Fruit fly (Drosophila melanogaster) whole organism, embryonic: ENCODE results near the gene CG10993.
A peak's percentile ranks its signal among the peaks of the same experiment; 100 is the strongest.

Experiments
- Asciz ChIP-seq: fragments of 200-800 bp; sonication (Bioruptor generic); optimal IDR thresholded peaks from 2 replicates; lab custom pipeline; 2017; ENCODE audit warnings: missing biosample characterization, mild to moderate bottlenecking, missing genetic modification characterization, missing genetic modification reagents
- Awh ChIP-seq: fragments of 200-800 bp; sonication (Bioruptor generic); IDR thresholded peaks from 2 replicates; pipeline ENCODE4, ENCODE4 v1.3.6; 2022; ENCODE audit warnings: missing biosample characterization, missing genetic modification characterization
- B-H1 ChIP-seq: fragments of 200-800 bp; sonication (Bioruptor generic); IDR thresholded peaks from 3 replicates; pipeline ENCODE4 v1.3.6; 2022; ENCODE audit warnings: missing biosample characterization, missing genetic modification characterization
- CG10209 ChIP-seq: fragments of 200-800 bp; sonication (Bioruptor generic); optimal IDR thresholded peaks from 3 replicates; lab custom pipeline; 2017; ENCODE audit warnings: missing biosample characterization, mild to moderate bottlenecking, missing genetic modification characterization, missing genetic modification reagents
- CG10979 ChIP-seq: fragments of 200-800 bp; sonication (Bioruptor generic); optimal IDR thresholded peaks from 2 replicates; lab custom pipeline; 2018; ENCODE audit warnings: missing biosample characterization, mild to moderate bottlenecking, missing genetic modification characterization, moderate library complexity
- CG12104 ChIP-seq: fragments of 200-800 bp; sonication (Bioruptor generic); optimal IDR thresholded peaks from 3 replicates; lab custom pipeline; 2016; ENCODE audit warnings: missing biosample characterization, missing genetic modification characterization
- CG1233 ChIP-seq: fragments of 200-800 bp; sonication (Bioruptor generic); optimal IDR thresholded peaks from 4 replicates; lab custom pipeline; 2018; ENCODE audit warnings: missing biosample characterization, mild to moderate bottlenecking, missing genetic modification characterization
- CG13775 ChIP-seq: fragments of 200-800 bp; sonication (Bioruptor generic); optimal IDR thresholded peaks from 3 replicates; lab custom pipeline; 2017; ENCODE audit warnings: missing biosample characterization, mild to moderate bottlenecking, missing genetic modification characterization
- CG15269 ChIP-seq: fragments of 200-800 bp; sonication (Bioruptor generic); optimal IDR thresholded peaks from 2 replicates; lab custom pipeline; 2018; ENCODE audit warnings: missing biosample characterization, mild to moderate bottlenecking, missing genetic modification characterization, moderate library complexity
- CG17568 ChIP-seq: fragments of 200-800 bp; sonication (Bioruptor generic); optimal IDR thresholded peaks from 2 replicates; lab custom pipeline; 2018; ENCODE audit warnings: missing biosample characterization, mild to moderate bottlenecking, missing genetic modification characterization, moderate library complexity
- CG18619 ChIP-seq: fragments of 200-800 bp; sonication (Bioruptor generic); optimal IDR thresholded peaks from 3 replicates; lab custom pipeline; 2017; ENCODE audit warnings: missing biosample characterization, mild to moderate bottlenecking, missing genetic modification characterization
- CG2120 ChIP-seq: fragments of 200-800 bp; sonication (Bioruptor generic); optimal IDR thresholded peaks from 3 replicates; lab custom pipeline; 2016; ENCODE audit warnings: missing biosample characterization, missing genetic modification characterization
- CG2712 ChIP-seq: fragments of 200-800 bp; optimal IDR thresholded peaks from 3 replicates; lab custom pipeline; 2019; ENCODE audit warnings: missing biosample characterization, mild to moderate bottlenecking, missing genetic modification characterization, moderate library complexity
- CG30020 ChIP-seq: fragments of 200-800 bp; optimal IDR thresholded peaks from 2 replicates; lab custom pipeline; 2019; ENCODE audit warnings: missing biosample characterization, mild to moderate bottlenecking, missing genetic modification characterization, moderate library complexity
- CG30403 ChIP-seq: fragments of 200-800 bp; sonication (Bioruptor generic); optimal IDR thresholded peaks from 3 replicates; lab custom pipeline; 2016; ENCODE audit warnings: missing biosample characterization, missing genetic modification characterization
- CG31441 ChIP-seq: fragments of 200-800 bp; sonication (Bioruptor generic); IDR thresholded peaks from 2 replicates; pipeline ENCODE4 v1.3.6; 2022; ENCODE audit warnings: missing biosample characterization, missing genetic modification characterization
- CG3407 ChIP-seq: fragments of 200-800 bp; sonication (Bioruptor generic); optimal IDR thresholded peaks from 2 replicates; lab custom pipeline; 2018; ENCODE audit warnings: missing biosample characterization, mild to moderate bottlenecking, missing genetic modification characterization
- CG3726 ChIP-seq: fragments of 200-800 bp; sonication (Bioruptor generic); IDR thresholded peaks from 3 replicates; pipeline ENCODE4, ENCODE4 v1.3.6; 2022; ENCODE audit warnings: missing biosample characterization, missing genetic modification characterization
- CG6689 ChIP-seq: fragments of 200-800 bp; sonication (Bioruptor generic); IDR thresholded peaks from 2 replicates; pipeline ENCODE4 v1.3.6; 2022; ENCODE audit warnings: missing biosample characterization, missing genetic modification characterization
- CG7556 ChIP-seq: fragments of 200-800 bp; sonication (Bioruptor generic); optimal IDR thresholded peaks from 2 replicates; lab custom pipeline; 2017; ENCODE audit warnings: missing biosample characterization, mild to moderate bottlenecking, missing genetic modification characterization
- CG7963 ChIP-seq: fragments of 200-800 bp; sonication (Bioruptor generic); IDR thresholded peaks from 3 replicates; pipeline ENCODE4 v1.3.6; 2022; ENCODE audit warnings: missing biosample characterization, missing genetic modification characterization; ENCODE audit not compliant: partially characterized antibody
- CG8290 ChIP-seq, 3 experiments: fragments of 200-800 bp; sonication (Bioruptor generic); optimal IDR thresholded peaks; 2 replicates each; lab custom pipeline; 2016 to 2019; ENCODE audit warnings: missing biosample characterization in 3 of 3, missing genetic modification characterization in 3 of 3, mild to moderate bottlenecking in 2 of 3, moderate library complexity in 1 of 3
- CG8388 ChIP-seq: fragments of 200-800 bp; sonication (Bioruptor generic); optimal IDR thresholded peaks from 2 replicates; lab custom pipeline; 2019; ENCODE audit warnings: missing biosample characterization, mild to moderate bottlenecking, missing genetic modification characterization, moderate library complexity
- CG9437 ChIP-seq: fragments of 200-800 bp; sonication (Bioruptor generic); optimal IDR thresholded peaks from 2 replicates; lab custom pipeline; 2018; ENCODE audit warnings: missing biosample characterization, mild to moderate bottlenecking, missing genetic modification characterization
- Drgx ChIP-seq: fragments of 200-800 bp; sonication (Bioruptor generic); IDR thresholded peaks from 2 replicates; pipeline ENCODE4 v1.3.6; 2022; ENCODE audit warnings: missing biosample characterization, missing genetic modification characterization
- Eip74EF ChIP-seq, 2 experiments: fragments of 200-800 bp in 1 of 2; fragments of >200 bp in 1 of 2; sonication (Bioruptor generic) in 1 of 2; optimal IDR thresholded peaks; 2 replicates each; lab custom pipeline; 2017 to 2019; ENCODE audit warnings: missing biosample characterization in 2 of 2, missing genetic modification characterization in 2 of 2, mild to moderate bottlenecking in 1 of 2, moderate library complexity in 1 of 2
- Ets65A ChIP-seq: fragments of 200-800 bp; sonication (Bioruptor generic); peaks from one replicate; lab custom pipeline; 2016; ENCODE audit warnings: missing biosample characterization, missing genetic modification characterization
- Hand ChIP-seq: fragments of 200-800 bp; sonication (Bioruptor generic); optimal IDR thresholded peaks from 2 replicates; lab custom pipeline; 2017; ENCODE audit warnings: mild to moderate bottlenecking, missing biosample characterization, missing genetic modification reagents, missing genetic modification characterization
- Meics ChIP-seq: fragments of 200-800 bp; sonication (Bioruptor generic); optimal IDR thresholded peaks from 2 replicates; lab custom pipeline; 2017; ENCODE audit warnings: missing biosample characterization, mild to moderate bottlenecking, missing genetic modification characterization
- Mrtf ChIP-seq: fragments of 200-800 bp; sonication (Bioruptor generic); IDR thresholded peaks from 3 replicates; pipeline ENCODE4 v1.3.6; 2022; ENCODE audit warnings: missing biosample characterization, missing genetic modification characterization
- PHDP ChIP-seq: fragments of 200-800 bp; sonication (Bioruptor generic); optimal IDR thresholded peaks from 3 replicates; lab custom pipeline; 2018; ENCODE audit warnings: missing biosample characterization, mild to moderate bottlenecking, missing genetic modification characterization, moderate library complexity
- Rfx ChIP-seq: fragments of 200-800 bp; sonication (Bioruptor generic); IDR thresholded peaks from 2 replicates; pipeline ENCODE4 v1.3.6; 2022; ENCODE audit warnings: missing biosample characterization, missing genetic modification characterization
- Scr ChIP-seq: fragments of 200-800 bp; sonication (Bioruptor generic); IDR thresholded peaks from 2 replicates; pipeline ENCODE4 v1.3.6; 2022; ENCODE audit warnings: missing biosample characterization, missing genetic modification characterization; ENCODE audit not compliant: partially characterized antibody
- Sox102F ChIP-seq: fragments of 200-800 bp; sonication (Bioruptor generic); optimal IDR thresholded peaks from 2 replicates; lab custom pipeline; 2018; ENCODE audit warnings: missing biosample characterization, mild to moderate bottlenecking, missing genetic modification characterization, moderate library complexity
- ara ChIP-seq: fragments of 200-800 bp; sonication (Bioruptor generic); IDR thresholded peaks from 2 replicates; pipeline ENCODE4 v1.3.6; 2022; ENCODE audit warnings: missing biosample characterization, missing genetic modification characterization
- bab2 ChIP-seq: fragments of 200-800 bp; sonication (Bioruptor generic); optimal IDR thresholded peaks from 2 replicates; lab custom pipeline; 2016; ENCODE audit warnings: missing biosample characterization, missing genetic modification characterization
- chif ChIP-seq, 2 experiments: fragments of 200-800 bp; sonication (Bioruptor generic); optimal IDR thresholded peaks; 3 replicates each; lab custom pipeline; 2016; ENCODE audit warnings: missing biosample characterization in 2 of 2, missing genetic modification characterization in 2 of 2
- dmrt99B ChIP-seq: fragments of 200-800 bp; sonication (Bioruptor generic); optimal IDR thresholded peaks from 2 replicates; lab custom pipeline; 2018; ENCODE audit warnings: missing biosample characterization, mild to moderate bottlenecking, missing genetic modification characterization, moderate library complexity
- dpn ChIP-seq, 2 experiments: fragments of 200-800 bp; sonication (Bioruptor generic); optimal IDR thresholded peaks; 3 replicates each; lab custom pipeline; 2016; ENCODE audit warnings: missing biosample characterization in 2 of 2, missing genetic modification characterization in 2 of 2
- gem ChIP-seq: fragments of 200-800 bp; sonication (Bioruptor generic); optimal IDR thresholded peaks from 2 replicates; lab custom pipeline; 2019; ENCODE audit warnings: missing biosample characterization, mild to moderate bottlenecking, missing genetic modification characterization, moderate library complexity
- grau ChIP-seq: fragments of 200-800 bp; optimal IDR thresholded peaks from 3 replicates; lab custom pipeline; 2019; ENCODE audit warnings: missing biosample characterization, mild to moderate bottlenecking, missing genetic modification characterization, moderate library complexity
- gsb-n ChIP-seq: fragments of 200-800 bp; sonication (Bioruptor generic); optimal IDR thresholded peaks from 3 replicates; lab custom pipeline; 2018; ENCODE audit warnings: missing biosample characterization, mild to moderate bottlenecking, missing genetic modification characterization
- mam ChIP-seq: fragments of 200-800 bp; sonication (Bioruptor generic); optimal IDR thresholded peaks from 3 replicates; lab custom pipeline; 2016; ENCODE audit warnings: missing biosample characterization, missing genetic modification characterization
- nmo ChIP-seq: fragments of 200-800 bp; sonication (Bioruptor generic); optimal IDR thresholded peaks from 2 replicates; lab custom pipeline; 2018; ENCODE audit warnings: missing biosample characterization, mild to moderate bottlenecking, missing genetic modification characterization, moderate library complexity
- rib ChIP-seq: fragments of 200-800 bp; sonication (Bioruptor generic); IDR thresholded peaks from 2 replicates; pipeline ENCODE4 v1.3.6; 2022; ENCODE audit warnings: missing biosample characterization, missing genetic modification characterization
- sna ChIP-seq: fragments of 200-800 bp; sonication (Bioruptor generic); IDR thresholded peaks from 2 replicates; pipeline ENCODE4 v1.3.6; 2022; ENCODE audit warnings: missing biosample characterization, missing genetic modification characterization; ENCODE audit not compliant: partially characterized antibody
- z ChIP-seq: fragments of 200-800 bp; sonication (Bioruptor generic); IDR thresholded peaks from 3 replicates; pipeline ENCODE4 v1.3.6; 2022; ENCODE audit warnings: missing biosample characterization, missing genetic modification characterization

The CG10993 gene

DNA sequence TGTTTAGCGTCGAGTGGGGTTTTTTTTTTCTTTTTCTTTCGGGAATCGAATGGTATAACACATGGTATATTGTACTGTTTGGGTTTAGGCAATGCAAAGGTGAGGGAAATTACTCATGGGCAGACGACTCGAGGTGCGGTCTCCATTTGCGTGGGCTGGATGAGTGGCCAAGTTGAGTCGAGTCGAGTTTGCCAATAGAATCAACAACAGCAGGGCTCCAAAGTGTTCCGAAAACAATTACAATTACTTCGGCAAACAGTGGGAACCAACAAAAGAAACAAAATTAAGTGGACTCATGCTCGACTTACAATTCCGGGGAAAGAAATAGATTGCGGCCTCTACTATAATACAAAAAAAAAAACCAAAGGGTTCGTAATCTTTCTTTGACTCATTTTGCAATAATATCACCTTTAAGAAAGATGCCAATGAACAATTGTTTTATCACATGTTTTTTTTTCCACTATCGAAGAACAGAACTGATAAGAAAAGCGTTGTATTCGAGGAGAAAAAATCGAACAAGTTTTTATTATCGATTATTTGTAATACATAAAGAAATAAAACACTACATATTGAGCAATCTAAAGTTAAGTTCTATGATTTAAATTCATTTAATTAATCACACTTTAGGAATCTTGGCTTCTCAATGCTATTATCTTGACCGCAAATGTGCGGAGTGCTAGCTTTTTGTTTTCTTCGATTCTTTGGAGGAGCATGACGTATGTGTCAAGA lies 29.6 kb upstream of the CG10993 start (continued):
- TF ChIP-seq Sox102F: peak; percentile 29
- TF ChIP-seq CG10209: peak; percentile 40
- peak; percentile 14 for TF ChIP-seq grau
- TF ChIP-seq dmrt99B: peak; percentile 27
- no peak for TF ChIP-seq CG7963 (GFP tag; lab: Robert Waterston, UW)
- peak; percentile 11 for TF ChIP-seq CG10979 (tag; lab: Kevin White, UChicago)
- TF ChIP-seq CG3726: no peak
- peak; percentile 42 for TF ChIP-seq CG3407 (GFP tag; lab: Kevin White, UChicago)
- TF ChIP-seq CG8388: peak; percentile 19
- TF ChIP-seq Mrtf (GFP tag; lab: Robert Waterston, UW): no peak
- peak in 1 of 2 experiments; percentile 10 for TF ChIP-seq Eip74EF (GFP tag; optimal IDR thresholded peaks at IDR 0.05; lab: Kevin White, UChicago)
- TF ChIP-seq gsb-n: peak; percentile 15
- peak; percentile 77 for TF ChIP-seq Ets65A (GFP tag; lab: Kevin White, UChicago)
- no peak for TF ChIP-seq sna (GFP tag; lab: Robert Waterston, UW)
- peak; percentile 14 for TF ChIP-seq CG13775 (GFP tag; lab: Kevin White, UChicago)
- 0 out of 2 replicates have a peak, but pooled peaks have one; percentile 16 for TF ChIP-seq Drgx (GFP tag; lab: Robert Waterston, UW)
- peak; percentile 53 for TF ChIP-seq CG2120 (GFP tag; lab: Kevin White, UChicago)
- peak; percentile 37 for TF ChIP-seq CG1233 (GFP tag; lab: Kevin White, UChicago)
- TF ChIP-seq CG18619 (GFP tag; lab: Kevin White, UChicago): peak; percentile 31
- peak; percentile 33 for TF ChIP-seq CG12104 (GFP tag; lab: Kevin White, UChicago)
- TF ChIP-seq Scr (GFP tag; lab: Robert Waterston, UW): no peak
- TF ChIP-seq Meics (GFP tag; lab: Kevin White, UChicago): peak; percentile 16
- TF ChIP-seq B-H1: no peak
- TF ChIP-seq CG9437 (GFP tag; lab: Kevin White, UChicago): peak; percentile 27
- TF ChIP-seq bab2 (GFP tag; lab: Kevin White, UChicago): peak; percentile 28
- peak; percentile 43 for TF ChIP-seq CG15269
- TF ChIP-seq Asciz (GFP tag; lab: Kevin White, UChicago): peak; percentile 46
- TF ChIP-seq CG31441: peak; percentile 17; the same call in 1 of the 2 replicates
- peak; percentile 21 for TF ChIP-seq CG17568
- peak; percentile 50 for TF ChIP-seq CG30403
- TF ChIP-seq PHDP: peak; percentile 22
- peak; percentile 80 for TF ChIP-seq z (GFP tag; lab: Robert Waterston, UW)
- TF ChIP-seq CG2712 (tag; lab: Kevin White, UChicago): peak; percentile 22
- TF ChIP-seq Awh: 0 out of 2 replicates have a peak, but pooled peaks have one; percentile 48
- TF ChIP-seq rib (GFP tag; lab: Robert Waterston, UW): no peak
- TF ChIP-seq gem (tag; lab: Kevin White, UChicago): peak; percentile 54
- no peak for TF ChIP-seq CG8290 (GFP tag; optimal IDR thresholded peaks at IDR 0.05; lab: Kevin White, UChicago)
- peak in 1 of 2 experiments; percentile 7 for TF ChIP-seq CG8290 (tag; optimal IDR thresholded peaks at IDR 0.05; lab: Kevin White, UChicago)
- no peak for TF ChIP-seq chif (GFP tag; optimal IDR thresholded peaks at IDR 0.05; lab: Kevin White, UChicago)
- no peak for TF ChIP-seq CG30020
- TF ChIP-seq ara (GFP tag; lab: Robert Waterston, UW): peak; percentile 6; the same call in 1 of the 2 replicates
- TF ChIP-seq nmo (GFP tag; lab: Kevin White, UChicago): peak; percentile 40
- peak; percentile 30 for TF ChIP-seq CG7556 (GFP tag; lab: Kevin White, UChicago)
- TF ChIP-seq dpn (GFP tag; optimal IDR thresholded peaks at IDR 0.05; lab: Kevin White, UChicago): peak in 1 of 2 experiments; percentile 14
- peak; percentile 7; the same call in 1 of the 2 replicates for TF ChIP-seq Rfx (GFP tag; lab: Robert Waterston, UW)
- peak; percentile 18 for TF ChIP-seq mam (GFP tag; lab: Kevin White, UChicago)
- TF ChIP-seq Hand (GFP tag; lab: Kevin White, UChicago): peak; percentile 13
- 0 out of 2 replicates have a peak, but pooled peaks have one; percentile 14 for TF ChIP-seq CG6689
